Worm (Caenorhabditis elegans) whole organism, mixed stage, embryonic: ENCODE data around the gene C46C2.3.

Source experiments
- ces-1 ChIP-seq: fragments of 150-350 bp; optimal IDR thresholded peaks from 2 replicates; lab custom pipeline; 2014; ENCODE audit warnings: missing biosample characterization, missing genetic modification reagents, missing genetic modification characterization
- drap-1 ChIP-seq: fragments of 200-800 bp; sonication (Bioruptor generic); optimal IDR thresholded peaks from 3 replicates; lab custom pipeline; 2018; ENCODE audit warnings: mild to moderate bottlenecking, missing genetic modification characterization, missing compliant biosample characterization
- elt-1 ChIP-seq: sonication (generic microtip); optimal IDR thresholded peaks from 2 replicates; lab custom pipeline; 2017; ENCODE audit warnings: missing genetic modification characterization, mild to moderate bottlenecking, missing compliant biosample characterization, antibody characterized with exemption, moderate library complexity, borderline replicate concordance; ENCODE audit not compliant: insufficient read depth
- lsy-2 ChIP-seq: fragments of 150-350 bp; optimal IDR thresholded peaks from 2 replicates; lab custom pipeline; 2014; ENCODE audit warnings: missing biosample characterization, missing genetic modification characterization
- mls-2 ChIP-seq: sonication (generic microtip); optimal IDR thresholded peaks from 2 replicates; lab custom pipeline; 2016; ENCODE audit warnings: mild to moderate bottlenecking, missing genetic modification characterization, moderate library complexity, missing compliant biosample characterization
- nhr-12 ChIP-seq: fragments of 150-350 bp; optimal IDR thresholded peaks from 2 replicates; lab custom pipeline; 2014; ENCODE audit warnings: missing biosample characterization, missing genetic modification characterization
- nhr-237 ChIP-seq: fragments of 150-350 bp; optimal IDR thresholded peaks from 2 replicates; lab custom pipeline; 2014; ENCODE audit warnings: missing biosample characterization, missing genetic modification characterization
- nhr-28 ChIP-seq: fragments of 150-350 bp; optimal IDR thresholded peaks from 2 replicates; lab custom pipeline; 2014; ENCODE audit warnings: missing biosample characterization, missing genetic modification characterization
- snpc-4 ChIP-seq: fragments of 150-350 bp; optimal IDR thresholded peaks from 2 replicates; lab custom pipeline; 2014; ENCODE audit warnings: missing biosample characterization, missing genetic modification characterization

- TF ChIP-seq lsy-2 (tag; lab: Kevin White, UChicago): no peak
- no peak for TF ChIP-seq mls-2 (tag; lab: Kevin White, UChicago)
- TF ChIP-seq snpc-4: no peak
- TF ChIP-seq nhr-237 (tag; lab: Kevin White, UChicago): no peak
- no peak for TF ChIP-seq nhr-12 (tag; lab: Kevin White, UChicago)
- TF ChIP-seq drap-1 (GFP tag; lab: Kevin White, UChicago): no peak
- TF ChIP-seq nhr-28 (tag; lab: Kevin White, UChicago): no peak
- TF ChIP-seq ces-1: no peak
- no peak for TF ChIP-seq elt-1
These were observed 31.1 kb downstream of the C46C2.3 start, which contains the start of gene Y11D7A.9 for ce11 chrIV:9256017-9256416.
